Fruit fly (Drosophila melanogaster): ENCODE measurements around the gene CG10096.

Gene CG10096

DNA sequence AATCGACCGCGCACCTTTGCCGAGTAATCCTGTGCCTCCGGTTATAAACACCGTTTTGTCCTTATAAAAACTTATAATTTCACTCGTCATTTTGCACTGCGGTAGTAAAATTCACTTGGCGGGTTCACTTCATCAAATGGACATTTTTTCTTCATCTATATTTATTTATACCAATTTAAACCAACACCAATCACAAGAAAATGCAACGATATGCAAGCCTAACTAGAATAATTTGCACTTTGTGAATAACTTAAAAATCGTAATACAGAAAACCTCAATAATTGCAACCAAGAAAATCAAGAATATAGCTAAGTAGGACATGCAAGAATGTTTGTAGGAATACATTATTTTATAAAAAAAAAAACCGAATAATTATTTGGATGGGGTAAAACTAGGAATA lies at the start of gene CG10096, which contains the start of gene CG10097:
TSS of gene CG10096 (minus strand) at position 101 of the 400 bp plus-strand sequence.
TSS of gene CG10097 (minus strand) at position 101 of the 400 bp plus-strand sequence.
- TF ChIP-seq noc (tag; optimal IDR thresholded peaks at IDR 0.05): no peak

DNA sequence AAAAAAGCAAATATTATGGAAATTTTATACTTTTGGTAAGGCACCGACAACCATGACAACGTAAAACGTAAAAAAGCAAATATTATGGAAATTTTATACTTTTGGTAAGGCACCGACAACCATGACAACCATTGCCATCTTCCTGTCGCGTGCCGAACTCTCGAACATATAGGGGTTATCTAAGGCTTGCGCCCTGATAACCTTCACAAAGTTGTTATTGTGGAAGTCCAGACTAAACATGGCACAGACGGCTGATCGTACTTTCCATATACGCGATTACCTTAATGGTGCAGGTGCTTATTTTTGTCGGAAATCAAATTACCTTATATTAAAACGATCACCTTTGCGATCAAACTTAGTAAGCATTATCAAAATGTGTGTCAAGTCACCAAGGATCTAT lies 49.7 kb upstream of the CG10096 start:
- no peak for TF ChIP-seq noc (tag; optimal IDR thresholded peaks at IDR 0.05)

DNA sequence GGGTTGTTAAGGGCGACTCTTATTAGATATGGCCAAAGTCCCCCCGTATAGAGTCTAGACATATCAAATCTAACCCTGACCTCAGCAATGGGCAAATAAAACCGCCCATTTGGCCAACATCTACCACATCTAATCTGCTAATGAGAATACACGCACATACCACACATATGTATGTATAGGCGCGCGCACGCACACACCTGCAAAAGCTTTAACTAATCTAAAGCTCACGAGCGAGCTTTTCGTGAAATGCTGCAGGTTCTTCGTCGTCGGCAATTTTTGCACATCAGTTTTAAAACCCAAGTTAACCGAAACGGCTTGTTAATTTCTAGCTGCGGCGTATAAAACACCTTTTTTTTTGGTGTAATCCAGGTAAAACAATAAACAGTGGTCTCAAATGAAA lies 48.0 kb upstream of the CG10096 start:
- TF ChIP-seq noc (tag; optimal IDR thresholded peaks at IDR 0.05): no peak

DNA sequence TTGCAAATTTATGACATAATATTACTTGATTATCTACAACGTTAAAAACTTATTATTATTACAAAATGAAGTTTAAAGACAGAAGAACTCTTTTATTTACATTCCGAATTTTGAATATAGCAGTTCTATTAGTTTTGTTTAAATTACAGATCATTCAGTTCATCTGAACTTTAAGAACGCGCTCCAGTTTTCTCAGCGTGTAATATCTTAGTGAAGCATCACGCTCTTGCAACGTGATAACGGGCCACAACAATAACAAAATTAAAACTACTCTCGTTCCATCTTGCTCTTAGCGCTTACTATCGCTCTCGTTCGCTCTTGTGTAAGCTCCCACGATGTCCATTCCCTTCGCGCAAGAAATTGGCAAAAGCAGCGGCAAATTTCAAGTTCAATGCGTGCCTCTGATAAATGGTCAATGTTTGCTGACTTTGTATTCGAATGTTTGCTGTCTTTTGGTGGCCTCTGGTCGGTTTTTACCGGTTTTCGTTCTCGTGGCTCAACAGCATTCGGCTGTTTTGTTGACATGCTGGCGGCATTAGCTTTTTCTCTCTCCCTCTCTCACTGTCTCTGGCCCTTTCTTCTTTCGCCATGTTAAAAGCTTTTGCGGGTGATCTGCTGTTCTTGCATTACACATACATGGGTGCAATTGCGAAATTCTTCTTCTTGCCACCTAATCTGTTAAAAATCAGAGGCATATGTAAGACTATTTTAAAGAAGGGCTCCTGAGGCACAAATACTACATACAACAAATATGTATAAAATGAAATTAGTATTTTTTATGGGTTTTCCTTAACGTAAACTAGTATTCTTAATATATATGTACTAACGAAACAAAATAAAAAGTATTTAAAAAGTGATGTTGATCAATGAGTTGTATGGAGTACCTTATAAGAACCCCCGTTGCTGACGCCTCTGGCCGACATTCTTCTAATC lies 47.1 kb upstream of the CG10096 start:
- TF ChIP-seq noc (tag; optimal IDR thresholded peaks at IDR 0.05): peak; percentile 92

DNA sequence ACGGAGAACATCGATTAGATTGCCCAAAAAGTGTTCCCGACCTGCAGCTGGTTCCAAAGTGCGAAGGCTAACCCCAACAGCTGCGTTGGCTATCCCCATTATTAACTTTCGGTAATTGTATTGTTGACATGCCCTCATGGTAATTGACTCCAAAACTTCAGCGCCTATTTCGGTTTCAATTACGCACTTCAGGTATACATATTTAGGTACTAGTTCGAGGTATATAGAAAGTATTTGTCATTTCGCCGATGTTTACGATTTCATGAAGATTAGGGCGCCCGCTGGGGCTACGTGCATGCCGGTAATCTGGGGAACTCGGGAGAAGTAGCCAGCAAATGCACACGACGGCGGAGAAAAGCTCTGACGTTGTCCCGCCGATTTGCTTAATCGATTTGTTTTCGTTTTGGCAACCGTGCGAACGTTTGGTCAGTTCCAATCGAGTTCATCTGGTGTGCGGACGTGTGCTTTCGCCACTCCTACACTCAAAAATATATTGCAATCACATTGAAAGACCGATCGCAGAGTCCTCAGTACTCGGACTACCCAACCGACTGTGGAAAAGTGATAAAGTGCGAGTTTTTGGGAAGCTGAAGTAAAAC lies 45.3 kb upstream of the CG10096 start:
- TF ChIP-seq noc (tag; optimal IDR thresholded peaks at IDR 0.05): peak; percentile 33

DNA sequence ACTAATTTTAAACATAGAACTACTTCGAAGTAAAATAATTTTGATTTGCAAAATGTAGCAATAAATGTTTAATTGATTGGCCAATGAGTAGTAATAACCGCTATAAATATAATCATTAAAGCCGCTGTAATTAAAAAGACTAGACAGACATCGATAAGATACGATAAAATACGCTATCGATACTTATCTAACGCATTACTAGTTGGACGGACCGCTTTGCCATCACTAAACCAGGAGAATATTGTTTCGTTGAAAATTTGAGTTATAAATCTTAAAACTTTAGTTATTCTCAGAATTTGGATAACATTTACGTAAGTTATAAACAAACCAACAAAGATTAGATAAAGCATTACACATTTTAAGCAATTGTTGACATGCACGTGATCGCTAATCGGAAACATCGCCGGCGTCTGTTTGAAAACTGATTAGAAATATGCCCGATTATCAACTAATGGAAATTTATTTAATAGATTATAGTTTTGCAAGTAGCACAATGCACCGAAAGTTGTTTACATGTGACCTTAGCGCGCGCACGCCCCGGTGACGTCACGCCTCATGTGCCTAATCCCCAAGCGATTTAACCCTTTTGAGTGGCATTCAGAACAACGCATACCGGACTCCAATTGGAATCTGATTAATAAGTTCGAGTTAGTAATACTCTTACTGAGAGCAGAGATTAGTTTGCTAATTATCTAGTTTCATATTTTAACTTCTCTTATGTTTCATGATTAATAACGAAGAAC lies 43.8 kb upstream of the CG10096 start, which contains the start of gene Desat1:
TSS of gene Desat1 (plus strand) at position 200 of the 743 bp plus-strand sequence.
- no peak for TF ChIP-seq noc (tag; optimal IDR thresholded peaks at IDR 0.05)

DNA sequence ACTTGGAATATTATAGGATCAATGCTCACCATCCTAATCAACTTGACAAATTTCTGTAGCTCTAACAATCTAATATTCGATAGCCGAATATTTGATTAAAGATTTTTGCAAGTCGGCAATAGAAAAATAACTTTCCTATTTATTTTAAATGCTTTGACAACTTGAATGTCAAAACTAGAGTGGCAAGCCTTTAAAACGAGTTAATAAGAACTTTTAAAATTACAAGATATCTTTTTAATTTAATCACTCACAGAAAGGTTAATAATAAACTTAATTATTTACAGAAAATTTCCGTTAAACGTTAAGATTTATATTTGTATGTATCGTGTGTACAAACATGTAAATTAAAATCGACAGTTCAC lies 43.2 kb upstream of the CG10096 start, which contains the start of the genes CG17207 and CG46427:
TSS of gene CG17207 (minus strand) at position 101 of the 362 bp plus-strand sequence.
TSS of gene CG46427 (minus strand) at position 101 of the 362 bp plus-strand sequence.
- no peak for TF ChIP-seq noc (tag; optimal IDR thresholded peaks at IDR 0.05)

DNA sequence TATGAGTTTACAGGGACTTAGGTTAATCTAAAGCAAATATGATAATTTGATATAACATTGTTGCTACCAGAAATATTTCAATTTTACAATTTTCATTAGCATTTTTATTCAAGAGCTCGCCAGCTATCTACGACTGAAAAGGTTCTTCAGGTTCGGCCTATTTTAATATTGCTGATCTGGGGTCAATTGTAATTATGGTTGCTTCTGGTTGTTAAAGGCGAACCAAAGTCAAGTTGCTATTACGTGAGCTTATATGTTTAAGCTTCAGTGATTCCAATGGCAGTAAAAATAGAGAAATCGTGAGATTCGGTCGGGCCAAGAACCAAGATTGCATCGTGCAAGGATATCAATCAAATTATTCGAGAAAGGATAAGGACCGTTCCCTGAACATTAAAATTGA lies 40.2 kb upstream of the CG10096 start, which contains the start of gene Desat2:
TSS of gene Desat2 (plus strand) at position 301 of the 400 bp plus-strand sequence.
- no peak for TF ChIP-seq noc (tag; optimal IDR thresholded peaks at IDR 0.05)

DNA sequence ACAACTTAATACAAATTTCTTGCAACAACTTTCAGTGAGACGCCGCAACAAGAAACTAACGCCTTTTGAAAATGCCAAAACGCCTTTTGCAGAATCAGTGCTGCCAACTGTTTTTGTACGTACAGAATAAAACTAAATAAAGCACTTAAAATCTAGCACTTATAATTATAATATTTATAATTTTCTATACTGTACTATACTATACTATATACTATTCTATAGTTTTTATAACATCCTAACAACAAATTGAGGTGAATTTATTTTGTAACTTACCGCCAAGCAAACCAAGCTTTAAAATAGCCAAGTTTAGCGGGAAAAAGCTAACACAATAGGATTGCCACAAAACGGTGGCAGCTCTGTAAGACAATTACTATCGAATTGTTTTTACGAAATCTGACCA lies 38.0 kb upstream of the CG10096 start, which contains the start of the genes Aos1 and Srlp:
TSS of gene Aos1 (minus strand) at position 59 of the 400 bp plus-strand sequence.
TSS of gene Srlp (plus strand) at position 335 of the 400 bp plus-strand sequence.
- peak; percentile 65 for TF ChIP-seq noc (tag; optimal IDR thresholded peaks at IDR 0.05)

DNA sequence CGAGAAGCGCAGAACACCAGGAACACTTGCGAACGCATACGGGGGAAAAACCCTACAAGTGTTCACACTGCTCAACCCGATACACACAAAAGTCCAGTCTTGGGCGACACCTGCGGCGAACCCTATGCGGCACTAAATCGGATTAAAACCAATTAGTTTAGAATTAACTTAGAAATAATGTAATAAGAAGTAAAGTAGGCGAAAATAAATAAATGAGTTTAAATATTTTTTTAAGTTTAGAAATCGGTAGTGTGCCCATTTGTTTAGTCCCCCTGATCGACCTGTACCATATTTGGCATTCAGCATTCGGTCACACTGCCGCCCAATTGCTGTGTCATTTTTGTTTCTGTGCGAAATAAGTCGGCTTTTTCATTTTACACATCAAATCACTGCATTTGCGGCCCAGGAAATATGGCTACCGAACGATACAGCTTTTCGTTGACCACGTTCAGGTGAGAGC lies 35.3 kb upstream of the CG10096 start, which contains the start of gene Prosalpha2:
TSS of gene Prosalpha2 (plus strand) at position 292 of the 460 bp plus-strand sequence.
- TF ChIP-seq noc (tag; optimal IDR thresholded peaks at IDR 0.05): no peak

DNA sequence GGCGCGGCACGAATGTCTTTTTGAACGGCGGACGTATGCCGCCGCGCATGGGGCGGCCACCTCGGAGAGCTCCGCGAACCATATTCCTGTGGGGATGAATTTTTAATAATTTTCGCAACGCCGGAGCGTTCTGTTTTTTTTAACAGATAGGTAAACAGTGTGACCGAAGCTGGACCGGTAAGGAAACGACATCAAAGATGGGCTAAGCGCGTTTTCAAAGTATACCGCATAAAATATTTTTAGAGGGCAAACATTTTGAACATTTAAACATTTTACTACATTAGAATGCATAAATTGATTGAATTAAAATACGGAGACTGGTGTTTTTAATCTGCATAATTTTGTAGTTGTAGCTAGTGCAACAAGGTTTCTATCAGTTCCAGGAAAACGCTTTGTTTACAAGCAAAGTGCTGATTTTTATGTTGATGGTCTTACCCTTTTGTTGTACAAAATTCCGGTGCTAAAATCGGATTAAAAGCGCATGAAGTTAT lies 33.4 kb upstream of the CG10096 start, which contains the start of the genes CG5641 and CG5245:
TSS of gene CG5641 (minus strand) at position 163 of the 491 bp plus-strand sequence.
TSS of gene CG5245 (plus strand) at position 441 of the 491 bp plus-strand sequence.
- no peak for TF ChIP-seq noc (tag; optimal IDR thresholded peaks at IDR 0.05)

DNA sequence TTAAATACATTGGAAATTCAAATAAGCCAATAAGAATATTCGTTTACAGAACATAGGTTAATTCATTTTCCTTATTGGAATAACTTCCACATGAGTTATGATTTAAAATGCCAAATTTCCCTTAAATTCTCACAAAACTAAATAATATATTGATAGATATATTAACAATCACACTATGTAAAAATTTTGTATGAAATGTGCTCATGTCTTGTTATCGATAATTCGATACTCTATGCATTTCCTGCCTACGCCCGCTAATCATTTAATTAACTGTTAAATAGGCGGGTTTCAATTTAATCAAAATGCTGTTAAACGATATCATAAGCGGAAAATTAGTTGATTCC lies 30.5 kb upstream of the CG10096 start, which contains the start of gene NANS:
TSS of gene NANS (plus strand) at position 269 of the 344 bp plus-strand sequence.
- no peak for TF ChIP-seq noc (tag; optimal IDR thresholded peaks at IDR 0.05)

DNA sequence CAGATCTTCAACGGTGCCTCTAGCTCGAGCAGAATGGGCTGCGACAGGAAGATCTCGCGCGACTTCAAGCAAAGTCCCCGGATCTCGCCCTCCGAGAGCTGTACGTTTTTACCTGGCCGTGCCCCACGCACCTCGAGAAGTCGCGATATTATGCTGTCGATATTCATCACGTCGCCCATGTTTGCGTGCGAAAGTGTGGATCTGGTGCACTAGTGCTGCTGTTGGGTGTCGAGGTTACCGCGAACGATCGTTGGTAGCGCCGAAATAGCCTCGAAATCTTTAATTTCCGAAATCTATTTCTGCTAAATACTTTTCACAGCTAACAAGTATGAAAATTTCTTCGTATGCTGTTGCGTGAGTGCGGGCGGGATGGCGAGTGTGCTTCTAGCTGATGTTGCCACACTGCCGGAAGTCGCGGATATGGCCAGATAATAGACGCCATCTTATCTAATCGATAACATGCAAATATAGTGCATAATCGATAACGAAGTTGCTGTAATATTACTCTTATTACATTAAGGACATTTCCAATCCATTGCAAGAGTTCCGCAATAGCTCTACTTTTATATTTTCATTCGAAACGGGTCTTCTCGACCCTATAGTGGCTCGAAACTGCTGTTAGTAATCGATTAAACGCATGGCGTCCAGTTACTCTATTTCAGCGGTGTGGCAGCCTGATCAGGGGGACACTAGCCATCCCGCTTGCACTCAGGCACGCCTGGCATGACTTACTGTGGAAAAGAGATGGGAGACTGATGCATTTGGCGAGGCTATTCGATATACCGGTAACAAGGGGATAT lies 29.9 kb upstream of the CG10096 start, which contains the start of gene Pp1-87B:
TSS of gene Pp1-87B (minus strand) at position 408 of the 800 bp plus-strand sequence.
- TF ChIP-seq noc (tag; optimal IDR thresholded peaks at IDR 0.05): no peak

DNA sequence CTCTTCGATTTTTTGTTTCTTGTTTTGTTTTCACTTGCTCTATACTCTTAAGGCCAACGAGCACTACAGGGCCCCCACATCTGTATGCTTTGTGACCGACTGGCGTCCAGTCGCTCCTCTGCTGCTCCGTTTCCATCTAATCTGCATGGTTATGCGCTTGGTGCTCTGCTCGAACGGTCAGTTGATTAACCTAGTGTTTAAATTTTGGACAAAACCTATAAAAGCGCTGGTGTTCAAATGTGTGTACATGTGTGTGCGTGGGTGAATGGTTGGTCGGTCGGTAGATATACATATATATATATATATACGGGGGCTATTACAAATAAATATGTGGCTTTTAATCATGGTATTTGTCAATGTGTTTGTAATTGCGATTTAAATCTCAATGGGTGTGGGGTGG lies 28.2 kb upstream of the CG10096 start:
- no peak for TF ChIP-seq noc (tag; optimal IDR thresholded peaks at IDR 0.05)

Measured in whole organism, larva.